Worm (Caenorhabditis elegans): ENCODE measurements around the gene Y54G2A.52.

DNA sequence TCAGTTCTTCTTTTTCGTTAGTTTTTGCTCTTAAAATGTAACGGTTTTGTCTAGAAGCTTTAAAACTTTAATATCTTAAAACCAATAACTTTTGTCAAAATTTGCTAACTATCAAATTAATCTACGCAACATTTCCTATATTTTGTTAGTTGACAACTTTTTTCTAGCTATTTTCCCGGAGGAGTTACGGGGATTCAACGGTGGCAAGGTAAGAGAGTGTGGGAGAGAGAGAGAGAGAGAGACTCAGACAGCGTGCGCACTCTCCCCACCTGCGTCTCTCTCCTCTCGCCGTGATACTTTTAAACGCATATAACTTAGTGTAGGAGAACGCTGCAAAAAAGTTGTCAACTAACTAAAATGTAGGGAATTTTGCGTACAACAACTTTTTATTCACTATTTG is 44.9 kb downstream of the Y54G2A.52 start:
- TF ChIP-seq tab-1 (GFP tag; IDR thresholded peaks at IDR 0.05) (no peak), klf-2 (GFP tag; conservative IDR thresholded peaks at IDR 0.05) (no peak), flt-1 (GFP tag; IDR thresholded peaks at IDR 0.05) (no peak), T22C8.4 (GFP tag; IDR thresholded peaks at IDR 0.05) (no peak), ref-1 (GFP tag; conservative IDR thresholded peaks at IDR 0.05) (no peak), cog-1 (tag; optimal IDR thresholded peaks at IDR 0.05) (no peak), med-1 (GFP tag; optimal IDR thresholded peaks at IDR 0.05; ENCODE audit: insufficient read depth) (no peak)
